Worm (Caenorhabditis elegans): ENCODE data around the gene C49H3.3.

The C49H3.3 gene

DNA sequence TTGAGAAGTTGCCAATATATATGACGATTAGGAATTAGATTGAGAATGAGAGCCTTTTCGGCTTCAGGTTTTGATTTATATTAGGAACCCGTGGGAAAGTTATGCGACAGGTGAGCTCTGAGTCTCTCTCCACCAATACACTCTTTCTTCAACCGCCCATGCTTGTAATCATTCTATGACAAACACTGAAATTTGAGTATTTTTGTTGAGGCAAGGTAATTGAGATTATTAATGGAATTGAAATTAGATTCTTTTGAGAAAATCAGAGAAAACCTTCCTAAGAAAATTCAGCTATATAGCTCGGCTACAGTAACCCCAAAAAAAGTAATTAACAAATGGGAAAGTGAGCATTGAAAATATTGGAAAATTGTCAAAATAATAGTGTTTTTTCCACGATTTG, 31.7 kb downstream of the C49H3.3 start, which contains the start of gene ceh-19:
TSS of gene ceh-19 (minus strand) at position 101 of the 400 bp plus-strand sequence.
- TF ChIP-seq ztf-11 (tag; optimal IDR thresholded peaks at IDR 0.05) (no peak), egl-27 (tag; optimal IDR thresholded peaks at IDR 0.05) (no peak), sma-3 (GFP tag; optimal IDR thresholded peaks at IDR 0.05) (no peak), nhr-6 (tag; optimal IDR thresholded peaks at IDR 0.05) (no peak), nhr-11 (tag; optimal IDR thresholded peaks at IDR 0.05) (no peak), ztf-1 (GFP tag; conservative IDR thresholded peaks at IDR 0.05) (no peak), dmd-4 (tag; optimal IDR thresholded peaks at IDR 0.05) (no peak), skn-1 (tag; optimal IDR thresholded peaks at IDR 0.05) (no peak), sma-9 (GFP tag; optimal IDR thresholded peaks at IDR 0.05) (no peak), sma-9 (tag; optimal IDR thresholded peaks at IDR 0.05) (no peak), unc-62 (GFP tag; optimal IDR thresholded peaks at IDR 0.05) (no peak), nhr-10 (tag; optimal IDR thresholded peaks at IDR 0.05) (no peak), unc-39 (tag; optimal IDR thresholded peaks at IDR 0.05) (no peak), ZK546.5 (tag; optimal IDR thresholded peaks at IDR 0.05) (no peak)

DNA sequence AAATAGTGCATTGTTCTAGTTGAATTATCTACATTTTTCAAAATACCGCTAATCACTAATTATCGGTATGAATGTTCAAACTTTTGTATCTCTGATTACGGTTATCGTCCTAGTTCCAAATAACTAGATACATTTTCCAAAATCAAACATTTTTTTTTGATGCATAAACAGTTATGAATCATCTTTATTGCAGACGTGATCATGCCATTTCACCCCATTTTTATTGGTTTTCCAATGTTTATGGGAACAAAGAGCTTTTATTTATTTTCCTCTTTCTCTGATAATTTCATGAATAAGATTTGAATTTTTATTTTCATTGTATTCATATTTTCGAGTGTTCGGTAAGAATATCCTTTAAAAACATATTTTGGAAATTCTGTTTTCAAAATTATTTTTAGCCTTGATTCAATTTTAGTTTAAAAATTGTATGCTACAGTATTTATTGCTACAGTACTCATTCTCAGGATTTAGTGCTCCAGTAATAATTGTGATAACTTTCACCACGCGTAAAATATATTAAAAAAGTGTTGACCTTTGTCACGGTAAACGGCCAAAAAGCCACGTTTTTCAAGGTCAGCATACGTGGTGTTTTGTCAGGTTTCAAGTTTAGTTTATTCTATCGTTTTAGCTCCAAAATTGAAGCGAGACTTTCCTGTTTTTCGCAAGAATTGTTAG, 32.6 kb downstream of the C49H3.3 start, which contains the start of gene csr-1:
TSS of gene csr-1 (plus strand) at position 625 of the 675 bp plus-strand sequence.
- TF ChIP-seq alr-1 (tag; optimal IDR thresholded peaks at IDR 0.05) (no peak), sma-3 (GFP tag; optimal IDR thresholded peaks at IDR 0.05) (no peak), unc-55 (GFP tag; optimal IDR thresholded peaks at IDR 0.05) (no peak), unc-62 (GFP tag; optimal IDR thresholded peaks at IDR 0.05) (no peak), nhr-11 (tag; optimal IDR thresholded peaks at IDR 0.05) (no peak), ztf-4 (tag; optimal IDR thresholded peaks at IDR 0.05) (no peak), C34F6.9 (tag; optimal IDR thresholded peaks at IDR 0.05) (no peak), elt-3 (tag; optimal IDR thresholded peaks at IDR 0.05) (no peak), nhr-12 (tag; optimal IDR thresholded peaks at IDR 0.05) (no peak), mdl-1 (tag; optimal IDR thresholded peaks at IDR 0.05) (no peak), nhr-237 (tag; optimal IDR thresholded peaks at IDR 0.05) (no peak), mab-5 (tag; optimal IDR thresholded peaks at IDR 0.05) (no peak)

DNA sequence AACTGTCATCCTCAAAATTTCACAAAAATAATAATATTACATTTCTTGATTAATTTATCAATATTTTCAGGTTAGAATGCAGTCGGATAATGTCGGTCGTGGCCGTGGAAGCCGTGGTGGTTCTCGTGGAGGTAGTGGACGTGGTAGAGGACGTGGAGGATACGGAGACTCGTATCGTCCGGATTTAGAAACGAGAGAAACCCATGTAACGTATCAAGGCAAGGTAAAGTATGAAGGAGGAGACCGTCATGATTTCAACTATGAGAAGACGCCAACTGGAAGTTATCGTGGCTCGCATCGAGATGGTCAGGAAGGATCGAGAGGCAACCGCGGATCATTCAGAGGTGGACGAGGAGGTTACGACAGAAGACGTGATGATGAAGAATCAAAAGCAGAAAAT, 33.4 kb downstream of the C49H3.3 start, which contains the start of gene frpr-10:
TSS of gene frpr-10 (plus strand) at position 301 of the 400 bp plus-strand sequence.
- no peak for TF ChIP-seq ztf-4 (tag; optimal IDR thresholded peaks at IDR 0.05)
- TF ChIP-seq unc-55 (GFP tag; optimal IDR thresholded peaks at IDR 0.05) = no peak
- TF ChIP-seq egl-27 (tag; optimal IDR thresholded peaks at IDR 0.05) = no peak
- TF ChIP-seq unc-39 (tag; optimal IDR thresholded peaks at IDR 0.05) = no peak
- TF ChIP-seq ztf-11 (tag; optimal IDR thresholded peaks at IDR 0.05) = no peak
- no peak for TF ChIP-seq nhr-12 (tag; optimal IDR thresholded peaks at IDR 0.05)
- TF ChIP-seq C34F6.9 (tag; optimal IDR thresholded peaks at IDR 0.05) = no peak
- no peak for TF ChIP-seq elt-3 (tag; optimal IDR thresholded peaks at IDR 0.05)
- no peak for TF ChIP-seq nhr-77 (tag; optimal IDR thresholded peaks at IDR 0.05)

- TF ChIP-seq mbf-1 (tag; optimal IDR thresholded peaks at IDR 0.05) = no peak
- TF ChIP-seq egl-27 (tag; optimal IDR thresholded peaks at IDR 0.05) = no peak
Measured at ce11 chrIV:7958092-7958491, 33.9 kb downstream of the C49H3.3 start.

- TF ChIP-seq mab-5 (tag; optimal IDR thresholded peaks at IDR 0.05) = no peak
- TF ChIP-seq lin-39 (tag; optimal IDR thresholded peaks at IDR 0.05) = no peak
- no peak for TF ChIP-seq mdl-1 (tag; optimal IDR thresholded peaks at IDR 0.05)
- no peak for TF ChIP-seq nhr-77 (tag; optimal IDR thresholded peaks at IDR 0.05)
- no peak for TF ChIP-seq F13H6.1 (tag; optimal IDR thresholded peaks at IDR 0.05)
- no peak for TF ChIP-seq aly-2 (tag; optimal IDR thresholded peaks at IDR 0.05)
- TF ChIP-seq gmeb-1 (tag; optimal IDR thresholded peaks at IDR 0.05) = no peak
- TF ChIP-seq nhr-237 (tag; optimal IDR thresholded peaks at IDR 0.05) = no peak
Measured at ce11 chrIV:7961889-7962342, 37.8 kb downstream of the C49H3.3 start.

ce11 chrIV:7967006-7967405, 42.9 kb downstream of the C49H3.3 start, which contains the start of gene F57H12.5:
Gene F57H12.5, plus strand, starts transcription at chrIV:7967306.
- TF ChIP-seq R02D3.7 (tag; optimal IDR thresholded peaks at IDR 0.05) (no peak), nhr-21 (tag; optimal IDR thresholded peaks at IDR 0.05) (no peak), C34F6.9 (tag; optimal IDR thresholded peaks at IDR 0.05) (no peak), ceh-82 (tag; optimal IDR thresholded peaks at IDR 0.05) (no peak), ztf-4 (tag; optimal IDR thresholded peaks at IDR 0.05) (no peak), unc-62 (GFP tag; optimal IDR thresholded peaks at IDR 0.05) (no peak), crh-2 (tag; optimal IDR thresholded peaks at IDR 0.05) (no peak), nhr-12 (tag; optimal IDR thresholded peaks at IDR 0.05) (no peak), skn-1 (tag; optimal IDR thresholded peaks at IDR 0.05) (no peak), snpc-4 (tag; optimal IDR thresholded peaks at IDR 0.05) (no peak), blmp-1 (tag; optimal IDR thresholded peaks at IDR 0.05; ENCODE audit: insufficient read depth) (no peak), lsy-2 (tag; optimal IDR thresholded peaks at IDR 0.05) (no peak), aly-2 (tag; optimal IDR thresholded peaks at IDR 0.05) (no peak), sma-3 (GFP tag; optimal IDR thresholded peaks at IDR 0.05) (no peak), lin-39 (tag; optimal IDR thresholded peaks at IDR 0.05) (no peak)
